Worm (Caenorhabditis elegans) whole organism, L1 larva: Measurements from ENCODE around the gene Y80D4G.2.

Source experiments
- C04F5.9 ChIP-seq: sonication (generic microtip); optimal IDR thresholded peaks from 2 replicates; lab custom pipeline; 2016; ENCODE audit warnings: missing genetic modification characterization, missing compliant biosample characterization
- C16A3.4 ChIP-seq: fragments of 150-350 bp; optimal IDR thresholded peaks from 2 replicates; lab custom pipeline; 2014; ENCODE audit warnings: missing biosample characterization, missing genetic modification characterization
- C34B4.2 ChIP-seq: sonication (generic microtip); optimal IDR thresholded peaks from 2 replicates; lab custom pipeline; 2017; ENCODE audit warnings: mild to moderate bottlenecking, missing genetic modification characterization, missing compliant biosample characterization
- F16B12.6 ChIP-seq: fragments of 150-350 bp; optimal IDR thresholded peaks from 2 replicates; lab custom pipeline; 2014; ENCODE audit warnings: missing biosample characterization, missing genetic modification characterization
- Y116A8C.19 ChIP-seq: sonication (generic microtip); optimal IDR thresholded peaks from 2 replicates; lab custom pipeline; 2016; ENCODE audit warnings: missing compliant biosample characterization, missing genetic modification characterization, borderline replicate concordance
- aly-2 ChIP-seq: fragments of 150-350 bp; optimal IDR thresholded peaks from 2 replicates; lab custom pipeline; 2014; ENCODE audit warnings: missing biosample characterization, missing genetic modification characterization
- ama-1 ChIP-seq: fragments of 150-350 bp; optimal IDR thresholded peaks from 2 replicates; lab custom pipeline; 2014
- blmp-1 ChIP-seq: fragments of 150-350 bp; optimal IDR thresholded peaks from 2 replicates; lab custom pipeline; 2014; ENCODE audit warnings: missing biosample characterization, missing genetic modification characterization
- ceh-63 ChIP-seq: fragments of 200-800 bp; sonication (Bioruptor generic); optimal IDR thresholded peaks from 2 replicates; lab custom pipeline; 2018; ENCODE audit warnings: mild to moderate bottlenecking, missing genetic modification characterization, missing compliant biosample characterization
- ceh-8 ChIP-seq: fragments of 200-800 bp; sonication (Bioruptor generic); optimal IDR thresholded peaks from 2 replicates; lab custom pipeline; 2018; ENCODE audit warnings: mild to moderate bottlenecking, missing genetic modification characterization, moderate library complexity, missing compliant biosample characterization
- ceh-82 ChIP-seq, 3 experiments: fragments of 150-350 bp in 1 of 3; sonication (generic microtip) in 2 of 3; optimal IDR thresholded peaks; 2 replicates each; lab custom pipeline; 2014 to 2017; ENCODE audit warnings: missing biosample characterization in 3 of 3, missing genetic modification characterization in 3 of 3
- ceh-88 ChIP-seq: fragments of 200-800 bp; sonication (Bioruptor generic); IDR thresholded peaks from 2 replicates; pipeline ENCODE4 v1.3.6; 2022; ENCODE audit warnings: missing genetic modification characterization, missing compliant biosample characterization
- ceh-90 ChIP-seq: sonication (generic microtip); optimal IDR thresholded peaks from 2 replicates; lab custom pipeline; 2016; ENCODE audit warnings: missing genetic modification characterization, missing compliant biosample characterization
- ces-1 ChIP-seq: fragments of 150-350 bp; optimal IDR thresholded peaks from 2 replicates; lab custom pipeline; 2014; ENCODE audit warnings: missing biosample characterization, missing genetic modification reagents, missing genetic modification characterization
- efl-1 ChIP-seq, 4 experiments: fragments of 150-350 bp; optimal IDR thresholded peaks in 3 of 4; peaks in 1 of 4; 1 replicate in 1 of 4; 2 replicates in 3 of 4; lab custom pipeline; 2014; ENCODE audit warnings: missing biosample characterization in 2 of 4, missing genetic modification characterization in 2 of 4, missing genetic modification reagents in 2 of 4
- egl-13 ChIP-seq: sonication (generic microtip); optimal IDR thresholded peaks from 2 replicates; lab custom pipeline; 2016; ENCODE audit warnings: missing genotype, missing genetic modification reagents, missing genetic modification characterization, missing compliant biosample characterization
- egl-27 ChIP-seq, 2 experiments: fragments of 150-350 bp in 1 of 2; sonication (generic microtip); optimal IDR thresholded peaks; 3 replicates each; lab custom pipeline; 2017 to 2018; ENCODE audit warnings: missing biosample characterization in 2 of 2, missing genetic modification characterization in 2 of 2, missing genetic modification reagents in 2 of 2
- elt-2 ChIP-seq: sonication (generic microtip); optimal IDR thresholded peaks from 2 replicates; lab custom pipeline; 2016; ENCODE audit warnings: missing genetic modification characterization, mild to moderate bottlenecking, inconsistent platforms, missing compliant biosample characterization, missing genetic modification reagents
- elt-3 ChIP-seq, 6 experiments: fragments of 150-350 bp in 1 of 6; sonication (generic microtip); optimal IDR thresholded peaks; 2 replicates each; lab custom pipeline; 2017 to 2018; ENCODE audit warnings: missing biosample characterization in 6 of 6, missing genetic modification characterization in 6 of 6, inconsistent platforms in 1 of 6
- ets-5 ChIP-seq: fragments of 200-800 bp; sonication (Bioruptor generic); IDR thresholded peaks from 2 replicates; pipeline ENCODE4 v1.3.6; 2022; ENCODE audit warnings: missing genetic modification characterization, missing compliant biosample characterization
- fkh-10 ChIP-seq: sonication (generic microtip); optimal IDR thresholded peaks from 2 replicates; lab custom pipeline; 2017; ENCODE audit warnings: missing biosample characterization, missing genetic modification reagents, missing genetic modification characterization
- grh-1 ChIP-seq: fragments of 200-800 bp; sonication (Bioruptor generic); IDR thresholded peaks from 2 replicates; pipeline ENCODE4 v1.3.6; 2022; ENCODE audit warnings: missing genetic modification reagents, missing genetic modification characterization, missing compliant biosample characterization
- hlh-17 ChIP-seq: fragments of 200-800 bp; sonication (Bioruptor generic); optimal IDR thresholded peaks from 2 replicates; lab custom pipeline; 2018; ENCODE audit warnings: missing genetic modification characterization, mild to moderate bottlenecking, missing compliant biosample characterization, moderate library complexity, borderline replicate concordance
- hlh-4 ChIP-seq: sonication (generic microtip); optimal IDR thresholded peaks from 2 replicates; lab custom pipeline; 2016; ENCODE audit warnings: mild to moderate bottlenecking, missing genetic modification characterization, missing compliant biosample characterization
- irx-1 ChIP-seq: sonication (generic microtip); optimal IDR thresholded peaks from 2 replicates; lab custom pipeline; 2016; ENCODE audit warnings: missing genetic modification characterization, missing compliant biosample characterization
- lin-13 ChIP-seq: fragments of 150-350 bp; optimal IDR thresholded peaks from 2 replicates; lab custom pipeline; 2014; ENCODE audit warnings: missing biosample characterization, missing genetic modification reagents, missing genetic modification characterization
- lin-15B ChIP-seq: fragments of 150-350 bp; sonication (generic microtip); optimal IDR thresholded peaks from 3 replicates; lab custom pipeline; 2014; ENCODE audit warnings: missing biosample characterization, missing genetic modification characterization
- lin-39 ChIP-seq: fragments of 150-350 bp; optimal IDR thresholded peaks from 2 replicates; lab custom pipeline; 2014; ENCODE audit warnings: missing biosample characterization, missing genetic modification reagents, missing genetic modification characterization
- lsy-2 ChIP-seq, 2 experiments: fragments of 150-350 bp; optimal IDR thresholded peaks; 2 replicates each; lab custom pipeline; 2014; ENCODE audit warnings: missing biosample characterization in 2 of 2, missing genetic modification characterization in 2 of 2
- mdl-1 ChIP-seq, 2 experiments: fragments of 150-350 bp; optimal IDR thresholded peaks; 2 replicates each; lab custom pipeline; 2014 to 2017; ENCODE audit warnings: missing biosample characterization in 2 of 2, missing genetic modification characterization in 2 of 2, inconsistent platforms in 1 of 2
- mep-1 ChIP-seq: fragments of 150-350 bp; optimal IDR thresholded peaks from 2 replicates; lab custom pipeline; 2014; ENCODE audit warnings: missing biosample characterization, missing genetic modification characterization
- nhr-12 ChIP-seq: sonication (generic microtip); optimal IDR thresholded peaks from 2 replicates; lab custom pipeline; 2017; ENCODE audit warnings: missing biosample characterization, missing genetic modification characterization
- nhr-19 ChIP-seq: fragments of 200-800 bp; sonication (Bioruptor generic); conservative IDR thresholded peaks from 2 replicates; pipeline ENCODE4 v1.3.6; 2022; ENCODE audit warnings: missing genetic modification characterization, missing compliant biosample characterization
- nhr-47 ChIP-seq: sonication (generic microtip); optimal IDR thresholded peaks from 2 replicates; lab custom pipeline; 2016; ENCODE audit warnings: mild to moderate bottlenecking, missing genetic modification characterization, moderate library complexity, missing compliant biosample characterization
- nhr-84 ChIP-seq: sonication (generic microtip); optimal IDR thresholded peaks from 2 replicates; lab custom pipeline; 2017; ENCODE audit warnings: missing biosample characterization, missing genetic modification characterization
- nhr-85 ChIP-seq: sonication (generic microtip); peaks from one replicate; lab custom pipeline; 2016; ENCODE audit warnings: missing genetic modification characterization, inconsistent platforms, missing compliant biosample characterization
- nhr-90 ChIP-seq: sonication (generic microtip); optimal IDR thresholded peaks from 2 replicates; lab custom pipeline; 2016; ENCODE audit warnings: mild to moderate bottlenecking, missing genetic modification characterization, missing compliant biosample characterization; ENCODE audit not compliant: poor library complexity
- pag-3 ChIP-seq: sonication (generic microtip); optimal IDR thresholded peaks from 2 replicates; lab custom pipeline; 2017; ENCODE audit warnings: missing genetic modification characterization, mild to moderate bottlenecking, missing compliant biosample characterization, antibody characterized with exemption, borderline replicate concordance; ENCODE audit not compliant: insufficient read depth
- pax-3 ChIP-seq: fragments of 200-800 bp; sonication (Bioruptor generic); optimal IDR thresholded peaks from 2 replicates; lab custom pipeline; 2018; ENCODE audit warnings: mild to moderate bottlenecking, missing genetic modification characterization, moderate library complexity, missing compliant biosample characterization
- pqm-1 ChIP-seq: sonication (generic microtip); optimal IDR thresholded peaks from 3 replicates; lab custom pipeline; 2017; ENCODE audit warnings: missing biosample characterization, missing genetic modification characterization
- skn-1 ChIP-seq: fragments of 150-350 bp; optimal IDR thresholded peaks from 2 replicates; lab custom pipeline; 2014; ENCODE audit warnings: missing biosample characterization, missing genetic modification characterization
- snpc-4 ChIP-seq: fragments of 150-350 bp; optimal IDR thresholded peaks from 2 replicates; lab custom pipeline; 2014; ENCODE audit warnings: missing biosample characterization, missing genetic modification characterization
- sox-4 ChIP-seq: sonication (generic microtip); optimal IDR thresholded peaks from 2 replicates; lab custom pipeline; 2016; ENCODE audit warnings: missing genetic modification characterization, missing compliant biosample characterization
- swsn-7 ChIP-seq: sonication (generic microtip); optimal IDR thresholded peaks from 2 replicates; lab custom pipeline; 2016; ENCODE audit warnings: missing genetic modification characterization, missing compliant biosample characterization
- tbx-2 ChIP-seq: sonication (generic microtip); optimal IDR thresholded peaks from 2 replicates; lab custom pipeline; 2016; ENCODE audit warnings: missing genetic modification characterization, missing compliant biosample characterization
- tlp-1 ChIP-seq: fragments of 150-350 bp; optimal IDR thresholded peaks from 2 replicates; lab custom pipeline; 2014; ENCODE audit warnings: missing biosample characterization, missing genetic modification characterization
- unc-130 ChIP-seq: fragments of 150-350 bp; optimal IDR thresholded peaks from 2 replicates; lab custom pipeline; 2017; ENCODE audit warnings: missing biosample characterization, missing genetic modification characterization, inconsistent platforms
- unc-62 ChIP-seq: fragments of 150-350 bp; optimal IDR thresholded peaks from 2 replicates; lab custom pipeline; 2014; ENCODE audit warnings: missing biosample characterization, missing genetic modification reagents, missing genetic modification characterization
- unc-86 ChIP-seq: sonication (generic microtip); optimal IDR thresholded peaks from 2 replicates; lab custom pipeline; 2016; ENCODE audit warnings: missing genetic modification characterization, missing compliant biosample characterization
- unc-98 ChIP-seq: fragments of 200-800 bp; sonication (Bioruptor generic); IDR thresholded peaks from 2 replicates; pipeline ENCODE4 v1.3.6; 2022; ENCODE audit warnings: missing genetic modification characterization, missing compliant biosample characterization
- xbp-1 ChIP-seq: sonication (generic microtip); optimal IDR thresholded peaks from 2 replicates; lab custom pipeline; 2016; ENCODE audit warnings: missing genetic modification characterization, missing compliant biosample characterization
- zip-4 ChIP-seq: fragments of 200-800 bp; sonication (Bioruptor generic); optimal IDR thresholded peaks from 2 replicates; lab custom pipeline; 2018; ENCODE audit warnings: mild to moderate bottlenecking, missing genetic modification characterization, moderate library complexity, missing compliant biosample characterization
- ztf-11 ChIP-seq, 2 experiments: sonication (generic microtip); optimal IDR thresholded peaks; 2 replicates each; lab custom pipeline; 2016 to 2017; ENCODE audit warnings: missing genetic modification characterization in 2 of 2, missing biosample characterization in 1 of 2, missing compliant biosample characterization in 1 of 2
- ztf-4 ChIP-seq: fragments of 150-350 bp; optimal IDR thresholded peaks from 2 replicates; lab custom pipeline; 2014; ENCODE audit warnings: missing biosample characterization, missing genetic modification characterization

Y80D4G.2 gene

ce11 chrIII:7554697-7555145 lies 39.7 kb downstream of the Y80D4G.2 start:
- TF ChIP-seq hlh-17 (GFP tag; lab: Kevin White, UChicago): no peak
- TF ChIP-seq pax-3 (tag; lab: Kevin White, UChicago): no peak
- peak; percentile 53 for TF ChIP-seq irx-1 (tag; lab: Kevin White, UChicago)
- no peak for TF ChIP-seq ama-1 (lab: Kevin White, UChicago)
- TF ChIP-seq unc-130 (tag; lab: Kevin White, UChicago): no peak
- no peak for TF ChIP-seq F16B12.6 (tag; lab: Kevin White, UChicago)
- no peak for TF ChIP-seq ces-1
- no peak for TF ChIP-seq nhr-47
- TF ChIP-seq skn-1 (tag; lab: Kevin White, UChicago): no peak
- no peak for TF ChIP-seq pag-3
- TF ChIP-seq unc-86 (tag; lab: Kevin White, UChicago): no peak
- no peak for TF ChIP-seq egl-13 (tag; lab: Kevin White, UChicago)
- TF ChIP-seq ztf-11 (tag; optimal IDR thresholded peaks at IDR 0.05; lab: Kevin White, UChicago): no peak
- no peak for TF ChIP-seq ztf-4 (tag; lab: Kevin White, UChicago)
- TF ChIP-seq mdl-1 (tag; optimal IDR thresholded peaks at IDR 0.05; lab: Kevin White, UChicago): no peak
- TF ChIP-seq tbx-2: peak; percentile 22
- no peak for TF ChIP-seq efl-1 (optimal IDR thresholded peaks at IDR 0.05; lab: Kevin White, UChicago)
- TF ChIP-seq efl-1 (GFP tag; optimal IDR thresholded peaks at IDR 0.05 in 1 of 2; lab: Kevin White, UChicago): no peak
- TF ChIP-seq lin-15B (tag; lab: Kevin White, UChicago): no peak
- no peak for TF ChIP-seq ets-5
- TF ChIP-seq swsn-7 (tag; lab: Kevin White, UChicago): peak; percentile 16
- no peak for TF ChIP-seq tlp-1 (tag; lab: Kevin White, UChicago)
- no peak for TF ChIP-seq egl-27 (tag; optimal IDR thresholded peaks at IDR 0.05; lab: Kevin White, UChicago)
- TF ChIP-seq mep-1: no peak
- no peak for TF ChIP-seq aly-2 (tag; lab: Kevin White, UChicago)
- TF ChIP-seq C34B4.2 (tag; lab: Kevin White, UChicago): no peak
- TF ChIP-seq C16A3.4 (tag; lab: Kevin White, UChicago): no peak
- no peak for TF ChIP-seq lin-39 (tag; lab: Kevin White, UChicago)
- peak; percentile 63 to 69 for TF ChIP-seq lsy-2 (tag; optimal IDR thresholded peaks at IDR 0.05; lab: Kevin White, UChicago)
- no peak for TF ChIP-seq zip-4 (GFP tag; lab: Kevin White, UChicago)
- peak; percentile 92 for TF ChIP-seq nhr-85 (tag; lab: Kevin White, UChicago)
- TF ChIP-seq pqm-1 (tag; lab: Kevin White, UChicago): no peak
- no peak for TF ChIP-seq snpc-4 (tag; lab: Kevin White, UChicago)
- TF ChIP-seq ceh-88: no peak
- no peak for TF ChIP-seq xbp-1 (tag; lab: Kevin White, UChicago)
- TF ChIP-seq C04F5.9 (tag; lab: Kevin White, UChicago): no peak
- peak; percentile 32 for TF ChIP-seq nhr-19 (GFP tag; lab: Robert Waterston, UW)
- no peak for TF ChIP-seq sox-4
- no peak for TF ChIP-seq hlh-4 (tag; lab: Kevin White, UChicago)
- no peak for TF ChIP-seq fkh-10 (GFP tag; lab: Kevin White, UChicago)
- TF ChIP-seq grh-1: no peak
- no peak for TF ChIP-seq Y116A8C.19 (tag; lab: Kevin White, UChicago)
- no peak for TF ChIP-seq nhr-84
- no peak for TF ChIP-seq elt-2 (tag; lab: Kevin White, UChicago)
- TF ChIP-seq ceh-90 (tag; lab: Kevin White, UChicago): no peak
- no peak for TF ChIP-seq ceh-82 (tag; optimal IDR thresholded peaks at IDR 0.05; lab: Kevin White, UChicago)
- no peak for TF ChIP-seq ceh-8 (GFP tag; lab: Kevin White, UChicago)
- peak; percentile 28 for TF ChIP-seq blmp-1 (tag; lab: Kevin White, UChicago)
- TF ChIP-seq nhr-90: peak; percentile 19
- no peak for TF ChIP-seq elt-3 (tag; optimal IDR thresholded peaks at IDR 0.05; lab: Kevin White, UChicago)
- TF ChIP-seq ceh-63: no peak
- no peak for TF ChIP-seq nhr-12 (tag; lab: Kevin White, UChicago)
- TF ChIP-seq lin-13 (GFP tag; lab: Kevin White, UChicago): no peak
- no peak for TF ChIP-seq unc-98 (GFP tag; lab: Robert Waterston, UW)
- no peak for TF ChIP-seq unc-62
